Worm (Caenorhabditis elegans) whole organism, midembryonic: ENCODE measurements around the gene mig-5.

Experiments used
- T22C8.4 ChIP-seq: fragments of 200-800 bp; sonication (Bioruptor generic); IDR thresholded peaks from 2 replicates; pipeline ENCODE4 v1.3.6; 2022; ENCODE audit warnings: missing genetic modification characterization, missing compliant biosample characterization
- cog-1 ChIP-seq: sonication (generic microtip); optimal IDR thresholded peaks from 2 replicates; lab custom pipeline; 2016; ENCODE audit warnings: missing genetic modification characterization, missing compliant biosample characterization
- flt-1 ChIP-seq: fragments of 200-800 bp; sonication (Bioruptor generic); IDR thresholded peaks from 2 replicates; pipeline ENCODE4 v1.3.6; 2022; ENCODE audit warnings: missing genetic modification characterization, missing compliant biosample characterization
- klf-2 ChIP-seq: fragments of 200-800 bp; sonication (Bioruptor generic); conservative IDR thresholded peaks from 2 replicates; pipeline ENCODE4 v1.3.6; 2022; ENCODE audit warnings: missing genetic modification reagents, missing genetic modification characterization, missing compliant biosample characterization
- med-1 ChIP-seq: sonication (generic microtip); optimal IDR thresholded peaks from 2 replicates; lab custom pipeline; 2017; ENCODE audit warnings: missing genetic modification characterization, mild to moderate bottlenecking, missing compliant biosample characterization, antibody characterized with exemption, missing genetic modification reagents; ENCODE audit not compliant: insufficient read depth
- ref-1 ChIP-seq: fragments of 200-800 bp; sonication (Bioruptor generic); conservative IDR thresholded peaks from 2 replicates; pipeline ENCODE4 v1.3.6; 2022; ENCODE audit warnings: missing genetic modification reagents, missing genetic modification characterization, missing compliant biosample characterization
- tab-1 ChIP-seq: fragments of 200-800 bp; sonication (Bioruptor generic); IDR thresholded peaks from 2 replicates; pipeline ENCODE4 v1.3.6; 2022; ENCODE audit warnings: missing genetic modification characterization, missing compliant biosample characterization
- ztf-23 ChIP-seq: fragments of 200-800 bp; sonication (Bioruptor generic); IDR thresholded peaks from 2 replicates; pipeline ENCODE4 v1.3.6; 2022; ENCODE audit warnings: missing genetic modification reagents, missing genetic modification characterization, missing compliant biosample characterization
- ztf-29 ChIP-seq: fragments of 200-800 bp; sonication (Bioruptor generic); IDR thresholded peaks from 2 replicates; pipeline ENCODE4 v1.3.6; 2022; ENCODE audit warnings: missing genetic modification reagents, missing genetic modification characterization, missing compliant biosample characterization

The mig-5 gene

ce11 chrII:8204039-8204438 lies 19.2 kb upstream of the mig-5 start, which contains the start of gene col-76:
Gene col-76 (plus strand): TSS chrII:8204339.
- TF ChIP-seq T22C8.4 (GFP tag; lab: Robert Waterston, UW) (no peak), ref-1 (no peak), cog-1 (no peak), tab-1 (GFP tag; lab: Robert Waterston, UW) (no peak), ztf-23 (GFP tag; lab: Robert Waterston, UW) (no peak), ztf-29 (GFP tag; lab: Robert Waterston, UW) (no peak), med-1 (GFP tag; lab: Kevin White, UChicago) (no peak), flt-1 (GFP tag; lab: Robert Waterston, UW) (no peak)

ce11 chrII:8199803-8200202 lies 15.0 kb upstream of the mig-5 start:
- no peak for TF ChIP-seq ztf-29 (GFP tag; lab: Robert Waterston, UW)
- TF ChIP-seq ref-1: no peak

ce11 chrII:8198503-8198902 lies 13.7 kb upstream of the mig-5 start, which contains the start of gene qua-1:
Gene qua-1 (plus strand): TSS chrII:8198803.
- TF ChIP-seq med-1 (GFP tag; lab: Kevin White, UChicago) (no peak), tab-1 (GFP tag; lab: Robert Waterston, UW) (no peak), ref-1 (no peak), cog-1 (no peak), ztf-23 (GFP tag; lab: Robert Waterston, UW) (no peak), klf-2 (GFP tag; lab: Robert Waterston, UW) (no peak)

- TF ChIP-seq T22C8.4 (GFP tag; lab: Robert Waterston, UW): no peak
Observed at ce11 chrII:8193922-8194321, 9.1 kb upstream of the mig-5 start.

- no peak for TF ChIP-seq klf-2 (GFP tag; lab: Robert Waterston, UW)
- no peak for TF ChIP-seq flt-1 (GFP tag; lab: Robert Waterston, UW)
- TF ChIP-seq ztf-29 (GFP tag; lab: Robert Waterston, UW): no peak
- no peak for TF ChIP-seq ztf-23 (GFP tag; lab: Robert Waterston, UW)
- TF ChIP-seq ref-1: no peak
- TF ChIP-seq cog-1: no peak
Observed at ce11 chrII:8193126-8193525, 8.3 kb upstream of the mig-5 start, which contains the start of gene T05C12.9. Gene T05C12.9 (minus strand): TSS chrII:8193226.

ce11 chrII:8190455-8190854 lies 5.6 kb upstream of the mig-5 start, which contains the start of gene T05C12.8:
Gene T05C12.8 (minus strand): TSS chrII:8190555.
- TF ChIP-seq T22C8.4 (GFP tag; lab: Robert Waterston, UW) (no peak), med-1 (GFP tag; lab: Kevin White, UChicago) (no peak), ref-1 (no peak), flt-1 (GFP tag; lab: Robert Waterston, UW) (no peak), tab-1 (GFP tag; lab: Robert Waterston, UW) (no peak), cog-1 (no peak), ztf-23 (GFP tag; lab: Robert Waterston, UW) (no peak), klf-2 (GFP tag; lab: Robert Waterston, UW) (no peak), ztf-29 (GFP tag; lab: Robert Waterston, UW) (no peak)

- TF ChIP-seq ref-1: no peak
- TF ChIP-seq klf-2 (GFP tag; lab: Robert Waterston, UW): no peak
- no peak for TF ChIP-seq T22C8.4 (GFP tag; lab: Robert Waterston, UW)
Observed at ce11 chrII:8187516-8187915, 2.7 kb upstream of the mig-5 start.

ce11 chrII:8181437-8181836 lies 3.4 kb downstream of the mig-5 start, which contains the start of gene dylt-3:
Gene dylt-3 (plus strand): TSS chrII:8181737.
- no peak for TF ChIP-seq med-1 (GFP tag; lab: Kevin White, UChicago)
- no peak for TF ChIP-seq T22C8.4 (GFP tag; lab: Robert Waterston, UW)
- no peak for TF ChIP-seq ztf-23 (GFP tag; lab: Robert Waterston, UW)
- TF ChIP-seq cog-1: no peak
- no peak for TF ChIP-seq flt-1 (GFP tag; lab: Robert Waterston, UW)
- no peak for TF ChIP-seq klf-2 (GFP tag; lab: Robert Waterston, UW)
- no peak for TF ChIP-seq ref-1
- TF ChIP-seq ztf-29 (GFP tag; lab: Robert Waterston, UW): no peak
- no peak for TF ChIP-seq tab-1 (GFP tag; lab: Robert Waterston, UW)

ce11 chrII:8180281-8180680 lies 4.5 kb downstream of the mig-5 start, which contains the start of gene T05C12.4:
Gene T05C12.4 (minus strand): TSS chrII:8180381.
- TF ChIP-seq flt-1 (GFP tag; lab: Robert Waterston, UW) (no peak), ref-1 (no peak), klf-2 (GFP tag; lab: Robert Waterston, UW) (no peak), med-1 (GFP tag; lab: Kevin White, UChicago) (no peak), cog-1 (no peak), ztf-23 (GFP tag; lab: Robert Waterston, UW) (no peak), ztf-29 (GFP tag; lab: Robert Waterston, UW) (no peak), tab-1 (GFP tag; lab: Robert Waterston, UW) (no peak), T22C8.4 (GFP tag; lab: Robert Waterston, UW) (no peak)

- TF ChIP-seq ref-1: no peak
- TF ChIP-seq tab-1 (GFP tag; lab: Robert Waterston, UW): no peak
- TF ChIP-seq cog-1: no peak
- TF ChIP-seq med-1 (GFP tag; lab: Kevin White, UChicago): no peak
- no peak for TF ChIP-seq ztf-29 (GFP tag; lab: Robert Waterston, UW)
- no peak for TF ChIP-seq flt-1 (GFP tag; lab: Robert Waterston, UW)
- no peak for TF ChIP-seq klf-2 (GFP tag; lab: Robert Waterston, UW)
- TF ChIP-seq T22C8.4 (GFP tag; lab: Robert Waterston, UW): no peak
- no peak for TF ChIP-seq ztf-23 (GFP tag; lab: Robert Waterston, UW)
Observed at ce11 chrII:8178614-8179013, 6.2 kb downstream of the mig-5 start.
